Worm (Caenorhabditis elegans): Measurements from ENCODE around the gene ins-17.

ins-17 gene

ce11 chrIII:4513926-4514325 is 36.6 kb upstream of the ins-17 start:
- peak in 1 of 2 experiments; percentile 30 for TF ChIP-seq lsy-2 (tag; optimal IDR thresholded peaks at IDR 0.05)
- TF ChIP-seq fkh-8 (tag; optimal IDR thresholded peaks at IDR 0.05), result peak; percentile 31
- no peak for TF ChIP-seq nhr-47 (tag; optimal IDR thresholded peaks at IDR 0.05)
- peak; percentile 81 for TF ChIP-seq lin-14 (GFP tag; optimal IDR thresholded peaks at IDR 0.05)
- peak; percentile 1 for TF ChIP-seq swsn-7 (tag; optimal IDR thresholded peaks at IDR 0.05)
- TF ChIP-seq isw-1 (GFP tag; IDR thresholded peaks at IDR 0.05), result peak; percentile 15; the same call in 1 of the 2 replicates
- TF ChIP-seq mdl-1 (tag; optimal IDR thresholded peaks at IDR 0.05), result peak in 1 of 2 experiments; percentile 2
- no peak for TF ChIP-seq lin-39 (tag; optimal IDR thresholded peaks at IDR 0.05)
- no peak for TF ChIP-seq lin-13 (GFP tag; optimal IDR thresholded peaks at IDR 0.05)
- TF ChIP-seq grh-1 (GFP tag; IDR thresholded peaks at IDR 0.05), result no peak
- TF ChIP-seq ets-5 (GFP tag; IDR thresholded peaks at IDR 0.05), result no peak
- TF ChIP-seq alr-1 (tag; optimal IDR thresholded peaks at IDR 0.05; ENCODE audit: borderline replicate concordance), result no peak
- TF ChIP-seq ceh-82 (tag; optimal IDR thresholded peaks at IDR 0.05), result peak in 1 of 3 experiments; percentile 22
- peak; percentile 17 for TF ChIP-seq nhr-71 (tag; optimal IDR thresholded peaks at IDR 0.05)
- TF ChIP-seq irx-1 (tag; optimal IDR thresholded peaks at IDR 0.05), result no peak

ce11 chrIII:4508064-4508905 is 30.9 kb upstream of the ins-17 start, which contains the start of the genes cct-5 and F25F2.1:
Gene cct-5 (minus strand): TSS chrIII:4508114.
Gene F25F2.1 (plus strand): TSS chrIII:4508855.
- peak; percentile 41 for TF ChIP-seq snpc-4 (tag; optimal IDR thresholded peaks at IDR 0.05)
- no peak for TF ChIP-seq unc-62 (GFP tag; optimal IDR thresholded peaks at IDR 0.05)
- peak; percentile 17 for TF ChIP-seq elt-2 (tag; optimal IDR thresholded peaks at IDR 0.05)
- TF ChIP-seq unc-86 (tag; optimal IDR thresholded peaks at IDR 0.05), result no peak
- TF ChIP-seq nhr-76 (tag; optimal IDR thresholded peaks at IDR 0.05), result no peak
- no peak for TF ChIP-seq ceh-8 (GFP tag; optimal IDR thresholded peaks at IDR 0.05)
- no peak for TF ChIP-seq nhr-11 (tag; optimal IDR thresholded peaks at IDR 0.05)
- TF ChIP-seq lin-39 (tag; optimal IDR thresholded peaks at IDR 0.05), result no peak
- TF ChIP-seq nhr-20 (tag; optimal IDR thresholded peaks at IDR 0.05), result peak; percentile 56
- no peak for TF ChIP-seq alr-1 (tag; optimal IDR thresholded peaks at IDR 0.05; ENCODE audit: borderline replicate concordance)
- peak; percentile 59 for TF ChIP-seq swsn-7 (tag; optimal IDR thresholded peaks at IDR 0.05)
- no peak for TF ChIP-seq efl-3 (GFP tag; optimal IDR thresholded peaks at IDR 0.05)
- peak; percentile 91 for TF ChIP-seq mep-1 (tag; optimal IDR thresholded peaks at IDR 0.05)
- peak; percentile 39 for TF ChIP-seq xbp-1 (tag; optimal IDR thresholded peaks at IDR 0.05)
- no peak for TF ChIP-seq mab-9 (GFP tag; IDR thresholded peaks at IDR 0.05)
- TF ChIP-seq skn-1 (tag; optimal IDR thresholded peaks at IDR 0.05), result peak; percentile 65
- TF ChIP-seq lin-15B (tag; optimal IDR thresholded peaks at IDR 0.05), result no peak
- TF ChIP-seq lin-13 (GFP tag; optimal IDR thresholded peaks at IDR 0.05), result peak; percentile 40
- TF ChIP-seq zip-4 (GFP tag; optimal IDR thresholded peaks at IDR 0.05), result no peak
- TF ChIP-seq sup-37 (GFP tag; optimal IDR thresholded peaks at IDR 0.05), result no peak
- peak; percentile 57 for TF ChIP-seq blmp-1 (tag; optimal IDR thresholded peaks at IDR 0.05)
- peak; percentile 21 for TF ChIP-seq pag-3 (tag; optimal IDR thresholded peaks at IDR 0.05; ENCODE audit: borderline replicate concordance, insufficient read depth)
- TF ChIP-seq C04F5.9 (tag; optimal IDR thresholded peaks at IDR 0.05), result peak; percentile 1
- TF ChIP-seq hpl-2 (GFP tag; optimal IDR thresholded peaks at IDR 0.05), result no peak
- TF ChIP-seq dsc-1 (tag; optimal IDR thresholded peaks at IDR 0.05), result peak; percentile 44
- no peak for TF ChIP-seq jun-1 (tag; optimal IDR thresholded peaks at IDR 0.05)
- TF ChIP-seq isw-1 (GFP tag; IDR thresholded peaks at IDR 0.05), result peak; percentile 37; the same call in 1 of the 2 replicates
- TF ChIP-seq snu-23 (GFP tag; optimal IDR thresholded peaks at IDR 0.05), result peak; percentile 80
- TF ChIP-seq fkh-10 (GFP tag; optimal IDR thresholded peaks at IDR 0.05), result no peak
- TF ChIP-seq sptf-1 (tag; optimal IDR thresholded peaks at IDR 0.05), result no peak
- peak; percentile 83 for TF ChIP-seq unc-130 (tag; optimal IDR thresholded peaks at IDR 0.05)
- no peak for TF ChIP-seq unc-30 (tag; optimal IDR thresholded peaks at IDR 0.05)
- peak in 1 of 2 experiments; percentile 55 for TF ChIP-seq mdl-1 (tag; optimal IDR thresholded peaks at IDR 0.05)
- no peak for TF ChIP-seq ztf-4 (tag; optimal IDR thresholded peaks at IDR 0.05)
- TF ChIP-seq ceh-82 (tag; optimal IDR thresholded peaks at IDR 0.05), result peak in 2 of 3 experiments; percentile 2 to 77
- peak; percentile 39 for TF ChIP-seq tbx-2 (tag; optimal IDR thresholded peaks at IDR 0.05)
- TF ChIP-seq lsy-2 (tag; optimal IDR thresholded peaks at IDR 0.05), result peak; percentile 80 to 96
- peak; percentile 89 to 93 for TF ChIP-seq lin-35 (GFP tag; optimal IDR thresholded peaks at IDR 0.05)
- peak; percentile 94 for TF ChIP-seq F16B12.6 (tag; optimal IDR thresholded peaks at IDR 0.05)
- no peak for TF ChIP-seq nhr-12 (tag; optimal IDR thresholded peaks at IDR 0.05)
- TF ChIP-seq nhr-19 (GFP tag; conservative IDR thresholded peaks at IDR 0.05), result peak; percentile 52

Data from whole organism, L1 larva.